Fruit fly (Drosophila melanogaster) whole organism, prepupa: ENCODE measurements around the gene CG31220.

Experiments used
- CG10669 ChIP-seq: fragments of 200-800 bp; sonication (Bioruptor generic); optimal IDR thresholded peaks from 3 replicates; lab custom pipeline; 2018; ENCODE audit warnings: missing biosample characterization, mild to moderate bottlenecking, missing genetic modification characterization, moderate library complexity
- CG11294 ChIP-seq: fragments of 200-800 bp; sonication (Bioruptor generic); IDR thresholded peaks from 2 replicates; pipeline ENCODE4 v1.3.6; 2022; ENCODE audit warnings: missing biosample characterization, missing genetic modification characterization
- CG11762 ChIP-seq: fragments of 200-800 bp; sonication (Bioruptor generic); optimal IDR thresholded peaks from 3 replicates; lab custom pipeline; 2016; ENCODE audit warnings: missing biosample characterization, missing genetic modification characterization; ENCODE audit not compliant: insufficient read depth
- CG15336 ChIP-seq: fragments of 200-800 bp; sonication (Bioruptor generic); IDR thresholded peaks from 2 replicates; pipeline ENCODE4 v1.3.6; 2022; ENCODE audit warnings: missing biosample characterization, missing genetic modification characterization
- CG16779 ChIP-seq: fragments of 200-800 bp; sonication (Bioruptor generic); optimal IDR thresholded peaks from 3 replicates; lab custom pipeline; 2017; ENCODE audit warnings: missing biosample characterization, mild to moderate bottlenecking, missing genetic modification characterization
- CG3032 ChIP-seq: fragments of 200-800 bp; optimal IDR thresholded peaks from 2 replicates; lab custom pipeline; 2019; ENCODE audit warnings: missing biosample characterization, mild to moderate bottlenecking, missing genetic modification characterization, moderate library complexity
- CG31627 ChIP-seq: fragments of 200-800 bp; sonication (Bioruptor generic); optimal IDR thresholded peaks from 3 replicates; lab custom pipeline; 2016; ENCODE audit warnings: missing biosample characterization, missing genetic modification characterization
- CG34406 ChIP-seq: fragments of 200-800 bp; sonication (Bioruptor generic); optimal IDR thresholded peaks from 3 replicates; lab custom pipeline; 2016; ENCODE audit warnings: missing biosample characterization, missing genetic modification characterization
- CG3919 ChIP-seq: fragments of 200-800 bp; sonication (Bioruptor generic); optimal IDR thresholded peaks from 3 replicates; lab custom pipeline; 2016; ENCODE audit warnings: missing biosample characterization, missing genetic modification characterization
- CG6163 ChIP-seq: fragments of 200-800 bp; sonication (Bioruptor generic); IDR thresholded peaks from 3 replicates; pipeline ENCODE4 v1.3.6; 2022; ENCODE audit warnings: missing biosample characterization, missing genetic modification characterization
- CG6276 ChIP-seq: fragments of 200-800 bp; sonication (Bioruptor generic); optimal IDR thresholded peaks from 2 replicates; lab custom pipeline; 2017; ENCODE audit warnings: missing biosample characterization, mild to moderate bottlenecking, missing genetic modification characterization
- CG6792 ChIP-seq: fragments of 200-800 bp; sonication (Bioruptor generic); optimal IDR thresholded peaks from 3 replicates; lab custom pipeline; 2016; ENCODE audit warnings: missing biosample characterization, missing genetic modification characterization
- CG6854 ChIP-seq: fragments of 200-800 bp; sonication (Bioruptor generic); optimal IDR thresholded peaks from 2 replicates; lab custom pipeline; 2017; ENCODE audit warnings: missing biosample characterization, mild to moderate bottlenecking, missing genetic modification characterization
- CG8119 ChIP-seq: fragments of 200-800 bp; sonication (Bioruptor generic); IDR thresholded peaks from 3 replicates; pipeline ENCODE4 v1.3.6; 2022; ENCODE audit warnings: missing biosample characterization, missing genetic modification characterization
- CG8319 ChIP-seq: fragments of 200-800 bp; sonication (Bioruptor generic); optimal IDR thresholded peaks from 3 replicates; lab custom pipeline; 2016; ENCODE audit warnings: missing biosample characterization, missing genetic modification characterization
- CG9139 ChIP-seq: fragments of 200-800 bp; sonication (Bioruptor generic); optimal IDR thresholded peaks from 3 replicates; lab custom pipeline; 2017; ENCODE audit warnings: missing biosample characterization, mild to moderate bottlenecking, missing genetic modification characterization
- Eip78C ChIP-seq: fragments of 200-800 bp; sonication (Bioruptor generic); peaks from one replicate; lab custom pipeline; 2016; ENCODE audit warnings: missing biosample characterization, missing genetic modification characterization
- Ets96B ChIP-seq: fragments of 200-800 bp; optimal IDR thresholded peaks from 2 replicates; lab custom pipeline; 2019; ENCODE audit warnings: missing biosample characterization, mild to moderate bottlenecking, missing genetic modification characterization, moderate library complexity
- Gug ChIP-seq: fragments of 200-800 bp; sonication (Bioruptor generic); IDR thresholded peaks from 2 replicates; pipeline ENCODE4 v1.3.6; 2022; ENCODE audit warnings: missing biosample characterization, missing genetic modification characterization
- Hr39 ChIP-seq: fragments of 200-800 bp; sonication (Bioruptor generic); optimal IDR thresholded peaks from 2 replicates; lab custom pipeline; 2016; ENCODE audit warnings: missing biosample characterization, missing genetic modification characterization
- Hr4 ChIP-seq: fragments of 200-800 bp; sonication (Bioruptor generic); optimal IDR thresholded peaks from 3 replicates; lab custom pipeline; 2016; ENCODE audit warnings: missing biosample characterization, missing genetic modification characterization
- Sox102F ChIP-seq: fragments of 200-800 bp; sonication (Bioruptor generic); optimal IDR thresholded peaks from 2 replicates; lab custom pipeline; 2016; ENCODE audit warnings: missing biosample characterization, mild to moderate bottlenecking, missing genetic modification characterization
- Sox15 ChIP-seq: fragments of 200-800 bp; sonication (Bioruptor generic); optimal IDR thresholded peaks from 3 replicates; lab custom pipeline; 2016; ENCODE audit warnings: missing biosample characterization, missing genetic modification characterization
- achi ChIP-seq: fragments of 200-800 bp; sonication (Bioruptor generic); optimal IDR thresholded peaks from 3 replicates; lab custom pipeline; 2016; ENCODE audit warnings: missing biosample characterization, missing genetic modification characterization
- dac ChIP-seq: fragments of 200-800 bp; sonication (Bioruptor generic); optimal IDR thresholded peaks from 2 replicates; lab custom pipeline; 2017; ENCODE audit warnings: missing biosample characterization, mild to moderate bottlenecking, missing genetic modification characterization
- dsx ChIP-seq: fragments of 200-800 bp; optimal IDR thresholded peaks from 3 replicates; lab custom pipeline; 2019; ENCODE audit warnings: missing biosample characterization, mild to moderate bottlenecking, missing genetic modification characterization, moderate library complexity; ENCODE audit not compliant: poor library complexity, severe bottlenecking
- eg ChIP-seq: fragments of 200-800 bp; sonication (Bioruptor generic); IDR thresholded peaks from 3 replicates; pipeline ENCODE4 v1.3.6; 2022; ENCODE audit warnings: missing biosample characterization, missing genetic modification characterization
- esn ChIP-seq: fragments of 200-800 bp; sonication (Bioruptor generic); optimal IDR thresholded peaks from 2 replicates; lab custom pipeline; 2016; ENCODE audit warnings: missing biosample characterization, mild to moderate bottlenecking, missing genetic modification characterization, moderate library complexity
- fd59A ChIP-seq: fragments of 200-800 bp; sonication (Bioruptor generic); optimal IDR thresholded peaks from 2 replicates; lab custom pipeline; 2017; ENCODE audit warnings: missing biosample characterization, mild to moderate bottlenecking, missing genetic modification characterization, missing genetic modification reagents
- fkh ChIP-seq: fragments of 200-800 bp; sonication (Bioruptor generic); optimal IDR thresholded peaks from 3 replicates; lab custom pipeline; 2017; ENCODE audit warnings: missing biosample characterization, mild to moderate bottlenecking, missing genetic modification characterization, moderate library complexity
- lz ChIP-seq: fragments of 200-800 bp; sonication (Bioruptor generic); optimal IDR thresholded peaks from 3 replicates; lab custom pipeline; 2016; ENCODE audit warnings: missing biosample characterization, missing genetic modification characterization
- spab ChIP-seq: fragments of 200-800 bp; sonication (Bioruptor generic); optimal IDR thresholded peaks from 2 replicates; lab custom pipeline; 2017; ENCODE audit warnings: missing biosample characterization, mild to moderate bottlenecking, missing genetic modification characterization, missing genetic modification reagents
- ss ChIP-seq, 2 experiments: fragments of 200-800 bp; sonication (Bioruptor generic); optimal IDR thresholded peaks; 2 replicates in 1 of 2; 3 replicates in 1 of 2; lab custom pipeline; 2017 to 2018; ENCODE audit warnings: mild to moderate bottlenecking in 2 of 2, missing biosample characterization in 2 of 2, missing genetic modification characterization in 2 of 2, moderate library complexity in 1 of 2
- svp ChIP-seq: fragments of 200-800 bp; sonication (Bioruptor generic); peaks from one replicate; lab custom pipeline; 2016; ENCODE audit warnings: missing biosample characterization, missing genetic modification characterization
- vri ChIP-seq: fragments of 200-800 bp; sonication (Bioruptor generic); optimal IDR thresholded peaks from 3 replicates; lab custom pipeline; 2016; ENCODE audit warnings: missing biosample characterization, mild to moderate bottlenecking, missing genetic modification characterization

Gene CG31220

dm6 chr3R:19632685-19633116, 15.6 kb upstream of the CG31220 start, which contains the start of gene CG6231:
Gene CG6231 (minus strand): TSS chr3R:19632718.
- peak; percentile 26 for TF ChIP-seq Eip78C (GFP tag; lab: Kevin White, UChicago)
- TF ChIP-seq CG3919 (GFP tag; lab: Kevin White, UChicago), result no peak
- peak; percentile 44; the same call in 1 of the 3 replicates for TF ChIP-seq CG6163 (GFP tag; lab: Robert Waterston, UW)
- TF ChIP-seq CG6792, result no peak
- peak; percentile 29; the same call in 1 of the 2 replicates for TF ChIP-seq CG15336

- TF ChIP-seq CG3032 (tag; lab: Kevin White, UChicago), result no peak
- no peak for TF ChIP-seq vri (GFP tag; lab: Kevin White, UChicago)
- TF ChIP-seq esn (GFP tag; lab: Kevin White, UChicago), result no peak
- no peak for TF ChIP-seq CG10669 (GFP tag; lab: Kevin White, UChicago)
- no peak for TF ChIP-seq ss (GFP tag; optimal IDR thresholded peaks at IDR 0.05; lab: Kevin White, UChicago)
- TF ChIP-seq dac (GFP tag; lab: Kevin White, UChicago), result no peak
- TF ChIP-seq CG3919 (GFP tag; lab: Kevin White, UChicago), result no peak
- TF ChIP-seq spab (GFP tag; lab: Kevin White, UChicago), result no peak
- TF ChIP-seq CG11762, result no peak
- TF ChIP-seq CG8319 (GFP tag; lab: Kevin White, UChicago), result no peak
- no peak for TF ChIP-seq CG31627 (GFP tag; lab: Kevin White, UChicago)
- no peak for TF ChIP-seq CG11294 (GFP tag; lab: Robert Waterston, UW)
- TF ChIP-seq lz (GFP tag; lab: Kevin White, UChicago), result no peak
- no peak for TF ChIP-seq Ets96B
- TF ChIP-seq svp (GFP tag; lab: Kevin White, UChicago), result no peak
- no peak for TF ChIP-seq Hr39
- no peak for TF ChIP-seq dsx (GFP tag; lab: Kevin White, UChicago)
- no peak for TF ChIP-seq fkh (GFP tag; lab: Kevin White, UChicago)
- TF ChIP-seq CG6276, result no peak
Measured at dm6 chr3R:19634649-19635048, 13.6 kb upstream of the CG31220 start, which contains the start of gene CG34138. Gene CG34138 (plus strand): TSS chr3R:19634949.

- peak; percentile 91 for TF ChIP-seq svp (GFP tag; lab: Kevin White, UChicago)
- TF ChIP-seq Hr4 (GFP tag; lab: Kevin White, UChicago), result no peak
Measured at dm6 chr3R:19638004-19638403, 10.3 kb upstream of the CG31220 start.

- no peak for TF ChIP-seq CG31627 (GFP tag; lab: Kevin White, UChicago)
- TF ChIP-seq CG34406 (GFP tag; lab: Kevin White, UChicago), result no peak
- TF ChIP-seq CG16779 (tag; lab: Kevin White, UChicago), result peak; percentile 23
- TF ChIP-seq CG8119, result 0 out of 3 replicates have a peak, but pooled peaks have one; percentile 12
- peak; percentile 43 for TF ChIP-seq CG9139 (GFP tag; lab: Kevin White, UChicago)
- peak; percentile 32; the same call in 1 of the 3 replicates for TF ChIP-seq eg (GFP tag; lab: Robert Waterston, UW)
- no peak for TF ChIP-seq esn (GFP tag; lab: Kevin White, UChicago)
- no peak for TF ChIP-seq fd59A (GFP tag; lab: Kevin White, UChicago)
- peak; percentile 16 for TF ChIP-seq Sox102F (GFP tag; lab: Kevin White, UChicago)
- TF ChIP-seq Gug (GFP tag; lab: Robert Waterston, UW), result no peak
- TF ChIP-seq Eip78C (GFP tag; lab: Kevin White, UChicago), result peak; percentile 72
- TF ChIP-seq svp (GFP tag; lab: Kevin White, UChicago), result peak; percentile 83
- TF ChIP-seq spab (GFP tag; lab: Kevin White, UChicago), result no peak
- no peak for TF ChIP-seq CG8319 (GFP tag; lab: Kevin White, UChicago)
- no peak for TF ChIP-seq Sox15 (GFP tag; lab: Kevin White, UChicago)
- TF ChIP-seq Ets96B, result no peak
- TF ChIP-seq CG6854, result peak; percentile 22
- TF ChIP-seq CG6163 (GFP tag; lab: Robert Waterston, UW), result peak; percentile 56; the same call in 2 of the 3 replicates
- TF ChIP-seq achi (GFP tag; lab: Kevin White, UChicago), result peak; percentile 0
- peak; percentile 29 for TF ChIP-seq CG3919 (GFP tag; lab: Kevin White, UChicago)
- TF ChIP-seq vri (GFP tag; lab: Kevin White, UChicago), result no peak
- TF ChIP-seq, all 60 proteins: peak for 11
Measured at dm6 chr3R:19641058-19641457, 7.2 kb upstream of the CG31220 start.
